Worm (Caenorhabditis elegans): Measurements from ENCODE around the gene K11H12.1.

DNA sequence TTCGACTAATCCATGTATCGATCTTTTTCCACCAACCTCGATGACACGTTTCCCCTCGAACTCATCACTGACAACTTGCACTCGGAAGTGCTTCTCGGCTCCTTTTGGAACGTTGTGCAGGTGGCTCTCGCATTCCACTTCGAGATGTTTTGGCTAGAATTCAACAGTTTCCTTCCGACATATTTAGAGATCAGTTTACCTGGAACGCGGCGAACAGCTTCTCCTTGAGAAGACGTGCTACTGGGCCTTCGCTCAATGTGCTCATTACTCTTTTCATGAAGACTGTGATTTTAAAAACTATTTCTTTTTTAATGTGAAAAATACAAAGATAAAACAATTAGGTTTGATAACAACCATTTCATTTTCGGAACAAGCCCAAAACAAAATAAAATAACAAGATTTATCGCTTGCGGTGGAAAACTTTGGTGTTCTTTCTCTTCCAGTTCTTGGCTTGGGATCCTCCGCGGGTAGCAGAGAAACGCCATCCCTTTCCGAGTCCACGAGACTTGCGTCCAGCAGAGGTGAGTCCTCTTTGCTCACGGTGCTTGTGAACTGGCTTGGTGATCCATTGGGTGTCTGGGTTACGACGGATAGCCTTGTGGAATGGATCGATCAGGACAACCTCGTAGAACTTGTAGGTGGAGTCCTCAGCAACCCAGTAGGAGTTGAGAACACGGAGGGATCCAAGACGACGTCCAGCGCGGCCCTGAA, at the start of gene K11H12.1:
- TF ChIP-seq him-1 (tag; optimal IDR thresholded peaks at IDR 0.05) (no peak), dao-5 (tag; optimal IDR thresholded peaks at IDR 0.05) (no peak), W03F9.2 (tag; optimal IDR thresholded peaks at IDR 0.05) (no peak)
